Fruit fly (Drosophila melanogaster) whole organism, embryonic: ENCODE results near the gene bumpel.

Source experiments
- Asciz ChIP-seq: fragments of 200-800 bp; sonication (Bioruptor generic); optimal IDR thresholded peaks from 2 replicates; lab custom pipeline; 2017; ENCODE audit warnings: missing biosample characterization, mild to moderate bottlenecking, missing genetic modification characterization, missing genetic modification reagents
- BEAF-32 ChIP-seq: fragments of 200-800 bp; sonication (Bioruptor generic); optimal IDR thresholded peaks from 3 replicates; lab custom pipeline; 2017; ENCODE audit warnings: missing biosample characterization, missing genetic modification characterization, mild to moderate bottlenecking, moderate library complexity, missing genetic modification reagents
- C15 ChIP-seq: fragments of 200-800 bp; sonication (Bioruptor generic); IDR thresholded peaks from 3 replicates; pipeline ENCODE4 v1.3.6; 2022; ENCODE audit warnings: missing biosample characterization, missing genetic modification characterization
- CG10366 ChIP-seq: fragments of 200-800 bp; sonication (Bioruptor generic); IDR thresholded peaks from 2 replicates; pipeline ENCODE4 v1.3.6; 2022; ENCODE audit warnings: missing biosample characterization, missing genetic modification characterization
- CG11695 ChIP-seq: fragments of 200-800 bp; sonication (Bioruptor generic); IDR thresholded peaks from 3 replicates; pipeline ENCODE4 v1.3.6; 2022; ENCODE audit warnings: missing biosample characterization, missing genetic modification characterization
- CG11696 ChIP-seq: fragments of 200-800 bp; sonication (Bioruptor generic); IDR thresholded peaks from 2 replicates; pipeline ENCODE4 v1.3.6; 2022; ENCODE audit warnings: missing biosample characterization, missing genetic modification characterization
- CG12104 ChIP-seq: fragments of 200-800 bp; sonication (Bioruptor generic); optimal IDR thresholded peaks from 3 replicates; lab custom pipeline; 2016; ENCODE audit warnings: missing biosample characterization, missing genetic modification characterization
- CG12942 ChIP-seq: fragments of 200-800 bp; sonication (Bioruptor generic); optimal IDR thresholded peaks from 3 replicates; lab custom pipeline; 2016; ENCODE audit warnings: missing biosample characterization, missing genetic modification characterization
- CG13424 ChIP-seq: fragments of 200-800 bp; sonication (Bioruptor generic); optimal IDR thresholded peaks from 2 replicates; lab custom pipeline; 2019; ENCODE audit warnings: missing biosample characterization, mild to moderate bottlenecking, missing genetic modification characterization, moderate library complexity
- CG1647 ChIP-seq: fragments of 200-800 bp; sonication (Bioruptor generic); optimal IDR thresholded peaks from 3 replicates; lab custom pipeline; 2016; ENCODE audit warnings: missing biosample characterization, missing genetic modification characterization
- CG1792 ChIP-seq: fragments of 200-800 bp; sonication (Bioruptor generic); optimal IDR thresholded peaks from 2 replicates; lab custom pipeline; 2016; ENCODE audit warnings: missing biosample characterization, missing genetic modification characterization
- CG2202 ChIP-seq: fragments of 200-800 bp; sonication (Bioruptor generic); optimal IDR thresholded peaks from 2 replicates; lab custom pipeline; 2018; ENCODE audit warnings: missing biosample characterization, mild to moderate bottlenecking, missing genetic modification characterization
- CG2712 ChIP-seq: fragments of 200-800 bp; optimal IDR thresholded peaks from 3 replicates; lab custom pipeline; 2019; ENCODE audit warnings: missing biosample characterization, mild to moderate bottlenecking, missing genetic modification characterization, moderate library complexity
- CG31388 ChIP-seq: fragments of 200-800 bp; sonication (Bioruptor generic); optimal IDR thresholded peaks from 2 replicates; lab custom pipeline; 2016; ENCODE audit warnings: missing biosample characterization, missing genetic modification characterization
- CG33557 ChIP-seq: fragments of 200-800 bp; sonication (Bioruptor generic); optimal IDR thresholded peaks from 2 replicates; lab custom pipeline; 2019; ENCODE audit warnings: missing biosample characterization, mild to moderate bottlenecking, missing genetic modification characterization, moderate library complexity
- CG34422 ChIP-seq: fragments of 200-800 bp; sonication (Bioruptor generic); IDR thresholded peaks from 3 replicates; pipeline ENCODE4 v1.3.6; 2022; ENCODE audit warnings: missing biosample characterization, missing genetic modification characterization
- CG5245 ChIP-seq: fragments of 200-800 bp; sonication (Bioruptor generic); optimal IDR thresholded peaks from 3 replicates; lab custom pipeline; 2016; ENCODE audit warnings: missing biosample characterization, missing genetic modification characterization
- CG5953 ChIP-seq: fragments of 200-800 bp; sonication (Bioruptor generic); IDR thresholded peaks from 2 replicates; pipeline ENCODE4 v1.3.6; 2022; ENCODE audit warnings: missing biosample characterization, missing genetic modification characterization
- CG6272 ChIP-seq: fragments of 200-800 bp; sonication (Bioruptor generic); IDR thresholded peaks from 2 replicates; pipeline ENCODE4 v1.3.6; 2022; ENCODE audit warnings: missing biosample characterization, missing genetic modification characterization
- CG7963 ChIP-seq: fragments of 200-800 bp; sonication (Bioruptor generic); IDR thresholded peaks from 3 replicates; pipeline ENCODE4 v1.3.6; 2022; ENCODE audit warnings: missing biosample characterization, missing genetic modification characterization; ENCODE audit not compliant: partially characterized antibody
- Dbx ChIP-seq: fragments of 200-800 bp; sonication (Bioruptor generic); IDR thresholded peaks from 3 replicates; pipeline ENCODE4 v1.3.6; 2022; ENCODE audit warnings: missing biosample characterization, missing genetic modification characterization
- Drgx ChIP-seq: fragments of 200-800 bp; sonication (Bioruptor generic); IDR thresholded peaks from 2 replicates; pipeline ENCODE4 v1.3.6; 2022; ENCODE audit warnings: missing biosample characterization, missing genetic modification characterization
- ERR ChIP-seq: fragments of 200-800 bp; sonication (Bioruptor generic); optimal IDR thresholded peaks from 2 replicates; lab custom pipeline; 2016; ENCODE audit warnings: missing biosample characterization, missing genetic modification characterization
- Gug ChIP-seq: fragments of 200-800 bp; sonication (Bioruptor generic); IDR thresholded peaks from 4 replicates; pipeline ENCODE4 v1.3.6; 2022; ENCODE audit warnings: missing biosample characterization, missing genetic modification characterization
- Hmx ChIP-seq: fragments of 200-800 bp; sonication (Bioruptor generic); optimal IDR thresholded peaks from 2 replicates; lab custom pipeline; 2016; ENCODE audit warnings: missing biosample characterization, missing genetic modification characterization
- Mrtf ChIP-seq: fragments of 200-800 bp; sonication (Bioruptor generic); IDR thresholded peaks from 3 replicates; pipeline ENCODE4 v1.3.6; 2022; ENCODE audit warnings: missing biosample characterization, missing genetic modification characterization
- Pdp1 ChIP-seq, 2 experiments: fragments of 200-800 bp; sonication (Bioruptor generic); optimal IDR thresholded peaks; 3 replicates each; lab custom pipeline; 2016; ENCODE audit warnings: missing biosample characterization in 2 of 2, missing genetic modification characterization in 2 of 2, mild to moderate bottlenecking in 1 of 2, moderate library complexity in 1 of 2
- Six4 ChIP-seq: fragments of 200-800 bp; sonication (Bioruptor generic); optimal IDR thresholded peaks from 2 replicates; lab custom pipeline; 2016; ENCODE audit warnings: missing biosample characterization, missing genetic modification characterization
- Sox100B ChIP-seq: fragments of 200-800 bp; sonication (Bioruptor generic); optimal IDR thresholded peaks from 3 replicates; lab custom pipeline; 2018; ENCODE audit warnings: missing biosample characterization, mild to moderate bottlenecking, missing genetic modification characterization
- Sox102F ChIP-seq: fragments of 200-800 bp; sonication (Bioruptor generic); optimal IDR thresholded peaks from 2 replicates; lab custom pipeline; 2018; ENCODE audit warnings: missing biosample characterization, mild to moderate bottlenecking, missing genetic modification characterization, moderate library complexity
- Sry-β ChIP-seq: fragments of 200-800 bp; sonication (Bioruptor generic); optimal IDR thresholded peaks from 2 replicates; lab custom pipeline; 2018; ENCODE audit warnings: missing biosample characterization, mild to moderate bottlenecking, missing genetic modification characterization, moderate library complexity
- Vsx1 ChIP-seq: fragments of 200-800 bp; sonication (Bioruptor generic); optimal IDR thresholded peaks from 2 replicates; lab custom pipeline; 2017; ENCODE audit warnings: missing biosample characterization, mild to moderate bottlenecking, missing genetic modification characterization, missing genetic modification reagents
- aop ChIP-seq: fragments of 200-800 bp; sonication (Bioruptor generic); IDR thresholded peaks from 2 replicates; pipeline ENCODE4 v1.3.6; 2022; ENCODE audit warnings: missing biosample characterization, missing genetic modification characterization
- caup ChIP-seq: fragments of 200-800 bp; sonication (Bioruptor generic); optimal IDR thresholded peaks from 3 replicates; lab custom pipeline; 2017; ENCODE audit warnings: missing biosample characterization, mild to moderate bottlenecking, missing genetic modification characterization, moderate library complexity; ENCODE audit not compliant: severe bottlenecking
- chm ChIP-seq: fragments of 200-800 bp; sonication (Bioruptor generic); IDR thresholded peaks from 2 replicates; pipeline ENCODE4 v1.3.6; 2022; ENCODE audit warnings: missing biosample characterization, missing genetic modification characterization
- dmrt11E ChIP-seq: fragments of 200-800 bp; sonication (Bioruptor generic); optimal IDR thresholded peaks from 3 replicates; lab custom pipeline; 2018; ENCODE audit warnings: missing biosample characterization, mild to moderate bottlenecking, missing genetic modification characterization, moderate library complexity
- emc ChIP-seq: fragments of 200-800 bp; sonication (Bioruptor generic); optimal IDR thresholded peaks from 2 replicates; lab custom pipeline; 2016; ENCODE audit warnings: missing biosample characterization, missing genetic modification characterization
- eyg ChIP-seq: fragments of 200-800 bp; sonication (Bioruptor generic); optimal IDR thresholded peaks from 3 replicates; lab custom pipeline; 2016; ENCODE audit warnings: missing biosample characterization, missing genetic modification characterization
- fd3F ChIP-seq: fragments of 200-800 bp; sonication (Bioruptor generic); optimal IDR thresholded peaks from 2 replicates; lab custom pipeline; 2018; ENCODE audit warnings: missing biosample characterization, mild to moderate bottlenecking, missing genetic modification characterization, moderate library complexity
- gcm2 ChIP-seq: fragments of 200-800 bp; sonication (Bioruptor generic); optimal IDR thresholded peaks from 2 replicates; lab custom pipeline; 2016; ENCODE audit warnings: missing biosample characterization, missing genetic modification characterization
- hbn ChIP-seq: fragments of 200-800 bp; sonication (Bioruptor generic); IDR thresholded peaks from 2 replicates; pipeline ENCODE4 v1.3.6; 2022; ENCODE audit warnings: missing biosample characterization, missing genetic modification characterization; ENCODE audit not compliant: partially characterized antibody
- hkb ChIP-seq, 2 experiments: fragments of 200-800 bp in 1 of 2; fragments of >200 bp in 1 of 2; sonication (Bioruptor generic) in 1 of 2; IDR thresholded peaks in 1 of 2; optimal IDR thresholded peaks in 1 of 2; 2 replicates each; pipeline versions ENCODE4 v1.3.6 to Lab custom; 2017 to 2022; ENCODE audit warnings: missing biosample characterization in 1 of 2, missing genetic modification characterization in 1 of 2
- lbe ChIP-seq: fragments of 200-800 bp; sonication (Bioruptor generic); optimal IDR thresholded peaks from 2 replicates; lab custom pipeline; 2016; ENCODE audit warnings: missing biosample characterization, mild to moderate bottlenecking, missing genetic modification characterization
- sens ChIP-seq: fragments of 200-800 bp; sonication (Bioruptor generic); peaks from one replicate; lab custom pipeline; 2016; ENCODE audit warnings: missing biosample characterization, missing genetic modification characterization
- so ChIP-seq: fragments of 200-800 bp; sonication (Bioruptor generic); IDR thresholded peaks from 3 replicates; pipeline ENCODE4 v1.3.6; 2022; ENCODE audit warnings: missing biosample characterization, missing genetic modification characterization
- unc-4 ChIP-seq: fragments of 200-800 bp; sonication (Bioruptor generic); IDR thresholded peaks from 2 replicates; pipeline ENCODE4 v1.3.6; 2022; ENCODE audit warnings: missing biosample characterization, missing genetic modification characterization; ENCODE audit not compliant: partially characterized antibody
- vvl ChIP-seq: fragments of 200-800 bp; sonication (Bioruptor generic); IDR thresholded peaks from 2 replicates; pipeline ENCODE4 v1.3.6; 2022; ENCODE audit warnings: missing biosample characterization, missing genetic modification characterization
- zfh1 ChIP-seq: fragments of 200-800 bp; sonication (Bioruptor generic); IDR thresholded peaks from 3 replicates; pipeline ENCODE4 v1.3.6; 2022; ENCODE audit warnings: missing biosample characterization, missing genetic modification characterization
- zfh2 ChIP-seq: fragments of 200-800 bp; sonication (Bioruptor generic); optimal IDR thresholded peaks from 2 replicates; lab custom pipeline; 2016; ENCODE audit warnings: missing biosample characterization, missing genetic modification characterization

Gene bumpel

dm6 chr3R:11435537-11436234 lies 17.2 kb upstream of the bumpel start, which contains the start of the genes Exd2 and CG5281 (continued):
- TF ChIP-seq lbe (GFP tag; lab: Kevin White, UChicago) (no peak), Drgx (GFP tag; lab: Robert Waterston, UW) (no peak), aop (GFP tag; lab: Robert Waterston, UW) (no peak), BEAF-32 (peak; percentile 63), CG7963 (no peak), Dbx (GFP tag; lab: Robert Waterston, UW) (no peak), C15 (GFP tag; lab: Robert Waterston, UW) (no peak), CG10366 (peak; percentile 31; the same call in 1 of the 2 replicates), Sox102F (GFP tag; lab: Kevin White, UChicago) (peak; percentile 70), CG33557 (GFP tag; lab: Kevin White, UChicago) (peak; percentile 66), CG2712 (tag; lab: Kevin White, UChicago) (peak; percentile 47), CG13424 (tag; lab: Kevin White, UChicago) (peak; percentile 66), Vsx1 (GFP tag; lab: Kevin White, UChicago) (no peak), CG6272 (GFP tag; lab: Robert Waterston, UW) (no peak), Mrtf (no peak), CG12104 (no peak), caup (GFP tag; lab: Kevin White, UChicago) (peak; percentile 51), CG12942 (GFP tag; lab: Kevin White, UChicago) (peak; percentile 20), CG2202 (tag; lab: Kevin White, UChicago) (peak; percentile 19), so (no peak; the same call in 2 of the 3 replicates), emc (no peak), Sox100B (no peak), Asciz (GFP tag; lab: Kevin White, UChicago) (no peak), Hmx (no peak), dmrt11E (tag; lab: Kevin White, UChicago) (peak; percentile 59), CG5953 (GFP tag; lab: Robert Waterston, UW) (no peak), zfh1 (GFP tag; lab: Robert Waterston, UW) (peak; percentile 46; the same call in 1 of the 3 replicates), CG5245 (peak; percentile 14), hkb (optimal IDR thresholded peaks at IDR 0.05; lab: Kevin White, UChicago) (peak; percentile 57), hkb (GFP tag; IDR thresholded peaks at IDR 0.05; lab: Robert Waterston, UW) (no peak), Pdp1 (GFP tag; optimal IDR thresholded peaks at IDR 0.05; lab: Kevin White, UChicago) (peak in 1 of 2 experiments; percentile 43), gcm2 (GFP tag; lab: Kevin White, UChicago) (no peak), CG1792 (GFP tag; lab: Kevin White, UChicago) (no peak), fd3F (GFP tag; lab: Kevin White, UChicago) (peak; percentile 24), zfh2 (GFP tag; lab: Kevin White, UChicago) (peak; percentile 55), Six4 (GFP tag; lab: Kevin White, UChicago) (peak; percentile 69), Sry-β (GFP tag; lab: Kevin White, UChicago) (no peak), CG1647 (GFP tag; lab: Kevin White, UChicago) (peak; percentile 46), vvl (GFP tag; lab: Robert Waterston, UW) (no peak; the same call in 1 of the 2 replicates), CG34422 (GFP tag; lab: Robert Waterston, UW) (peak; percentile 55; the same call in 1 of the 3 replicates), sens (GFP tag; lab: Kevin White, UChicago) (peak; percentile 94), CG31388 (no peak), unc-4 (no peak), ERR (GFP tag; lab: Kevin White, UChicago) (peak; percentile 37), Gug (no peak), CG11695 (GFP tag; lab: Robert Waterston, UW) (no peak), eyg (peak; percentile 14), chm (GFP tag; lab: Robert Waterston, UW) (no peak), hbn (GFP tag; lab: Robert Waterston, UW) (no peak), CG11696 (GFP tag; lab: Robert Waterston, UW) (no peak)
